Worm (Caenorhabditis elegans) whole organism, L4 larva: Measurements from ENCODE around the gene pros-1.
A peak's percentile ranks its signal among the peaks of the same experiment; 100 is the strongest.

Experiments
- D1046.2 ChIP-seq: fragments of 200-800 bp; sonication (Bioruptor generic); IDR thresholded peaks from 2 replicates; pipeline ENCODE4 v1.3.6; 2022; ENCODE audit warnings: missing genetic modification characterization, missing compliant biosample characterization
- F10B5.3 ChIP-seq: sonication (generic microtip); optimal IDR thresholded peaks from 2 replicates; lab custom pipeline; 2016; ENCODE audit warnings: mild to moderate bottlenecking, missing genetic modification characterization, missing compliant biosample characterization
- F37D6.2 ChIP-seq: sonication (generic microtip); optimal IDR thresholded peaks from 2 replicates; lab custom pipeline; 2016; ENCODE audit warnings: mild to moderate bottlenecking, missing genetic modification characterization, missing compliant biosample characterization
- F44E2.7 ChIP-seq: fragments of 200-800 bp; sonication (Bioruptor generic); IDR thresholded peaks from 2 replicates; pipeline ENCODE4 v2.1.2; 2022; ENCODE audit warnings: missing genetic modification characterization, missing compliant biosample characterization
- R02D3.7 ChIP-seq: fragments of 150-350 bp; sonication (generic microtip); optimal IDR thresholded peaks from 3 replicates; lab custom pipeline; 2014; ENCODE audit warnings: missing biosample characterization, missing genetic modification characterization
- Y5F2A.4 ChIP-seq: fragments of 200-800 bp; sonication (Bioruptor generic); optimal IDR thresholded peaks from 2 replicates; lab custom pipeline; 2018; ENCODE audit warnings: mild to moderate bottlenecking, missing genetic modification characterization, missing compliant biosample characterization
- ZK546.5 ChIP-seq, 2 experiments: sonication (generic microtip); optimal IDR thresholded peaks; 2 replicates each; lab custom pipeline; 2017; ENCODE audit warnings: missing biosample characterization in 2 of 2, missing genetic modification characterization in 2 of 2
- ama-1 ChIP-seq: fragments of 150-350 bp; optimal IDR thresholded peaks from 2 replicates; lab custom pipeline; 2014; ENCODE audit warnings: inconsistent platforms, mixed read lengths
- arid-1 ChIP-seq: fragments of 200-800 bp; sonication (Bioruptor generic); conservative IDR thresholded peaks from 2 replicates; pipeline ENCODE4 v1.3.6; 2022; ENCODE audit warnings: missing genetic modification reagents, missing genetic modification characterization, missing compliant biosample characterization
- ceh-20 ChIP-seq: fragments of 200-800 bp; sonication (Bioruptor generic); IDR thresholded peaks from 2 replicates; pipeline ENCODE4 v1.3.6; 2022; ENCODE audit warnings: missing genetic modification reagents, missing genetic modification characterization, missing compliant biosample characterization
- ceh-32 ChIP-seq: sonication (generic microtip); optimal IDR thresholded peaks from 2 replicates; lab custom pipeline; 2016; ENCODE audit warnings: mild to moderate bottlenecking, missing genetic modification characterization, missing compliant biosample characterization; ENCODE audit not compliant: poor library complexity
- ceh-44 ChIP-seq: fragments of 200-800 bp; sonication (Bioruptor generic); IDR thresholded peaks from 2 replicates; pipeline ENCODE4 v1.3.6; 2022; ENCODE audit warnings: missing genetic modification reagents, missing genetic modification characterization, missing compliant biosample characterization
- ceh-82 ChIP-seq: sonication (generic microtip); optimal IDR thresholded peaks from 2 replicates; lab custom pipeline; 2017; ENCODE audit warnings: missing biosample characterization, missing genetic modification characterization
- cey-2 ChIP-seq: sonication (generic microtip); optimal IDR thresholded peaks from 3 replicates; lab custom pipeline; 2017; ENCODE audit warnings: missing genetic modification characterization, mild to moderate bottlenecking, missing compliant biosample characterization, antibody characterized with exemption, borderline replicate concordance; ENCODE audit not compliant: insufficient read depth
- ctbp-1 ChIP-seq: fragments of 200-800 bp; sonication (Bioruptor generic); IDR thresholded peaks from 2 replicates; pipeline ENCODE4 v1.3.6; 2022; ENCODE audit warnings: missing genetic modification reagents, missing genetic modification characterization, missing compliant biosample characterization
- daf-12 ChIP-seq: fragments of 150-350 bp; optimal IDR thresholded peaks from 2 replicates; lab custom pipeline; 2014; ENCODE audit warnings: missing biosample characterization, missing genetic modification reagents, missing genetic modification characterization
- daf-19 ChIP-seq: fragments of 200-800 bp; sonication (Bioruptor generic); conservative IDR thresholded peaks from 2 replicates; pipeline ENCODE4 v1.3.6; 2022; ENCODE audit warnings: missing genetic modification characterization, missing compliant biosample characterization
- daf-8 ChIP-seq: fragments of 200-800 bp; sonication (Bioruptor generic); IDR thresholded peaks from 2 replicates; pipeline ENCODE4 v1.3.6; 2022; ENCODE audit warnings: missing genetic modification characterization, missing compliant biosample characterization
- dmd-6 ChIP-seq: fragments of 200-800 bp; sonication (Bioruptor generic); IDR thresholded peaks from 2 replicates; pipeline ENCODE4 v1.3.6; 2022; ENCODE audit warnings: missing genetic modification reagents, missing genetic modification characterization, missing compliant biosample characterization
- dve-1 ChIP-seq: sonication (generic microtip); optimal IDR thresholded peaks from 2 replicates; lab custom pipeline; 2017; ENCODE audit warnings: antibody characterized with exemption, mild to moderate bottlenecking, missing genetic modification characterization, missing compliant biosample characterization; ENCODE audit not compliant: insufficient read depth
- egl-27 ChIP-seq: sonication (generic microtip); optimal IDR thresholded peaks from 3 replicates; lab custom pipeline; 2017; ENCODE audit warnings: missing biosample characterization, missing genetic modification reagents, missing genetic modification characterization
- egl-43 ChIP-seq: fragments of 200-800 bp; sonication (Bioruptor generic); IDR thresholded peaks from 2 replicates; pipeline ENCODE4 v1.3.6; 2022; ENCODE audit warnings: missing genetic modification reagents, missing genetic modification characterization, missing compliant biosample characterization
- hlh-11 ChIP-seq: fragments of 200-800 bp; sonication (Bioruptor generic); optimal IDR thresholded peaks from 2 replicates; lab custom pipeline; 2018; ENCODE audit warnings: mild to moderate bottlenecking, missing genetic modification characterization, missing compliant biosample characterization
- hlh-30 ChIP-seq: sonication (generic microtip); optimal IDR thresholded peaks from 2 replicates; lab custom pipeline; 2017; ENCODE audit warnings: antibody characterized with exemption, mild to moderate bottlenecking, missing genetic modification characterization, missing compliant biosample characterization; ENCODE audit not compliant: insufficient read depth
- hmg-1.1 ChIP-seq: fragments of 200-800 bp; sonication (Bioruptor generic); IDR thresholded peaks from 2 replicates; pipeline ENCODE4 v1.3.6; 2022; ENCODE audit warnings: missing genetic modification reagents, missing genetic modification characterization, missing compliant biosample characterization
- jun-1 ChIP-seq: fragments of 150-350 bp; optimal IDR thresholded peaks from 2 replicates; lab custom pipeline; 2014; ENCODE audit warnings: missing biosample characterization, missing genetic modification reagents, missing genetic modification characterization
- lin-1 ChIP-seq: fragments of 200-800 bp; sonication (Bioruptor generic); IDR thresholded peaks from 2 replicates; pipeline ENCODE4 v1.3.6; 2022; ENCODE audit warnings: missing genetic modification reagents, missing genetic modification characterization, missing compliant biosample characterization
- lsy-2 ChIP-seq, 2 experiments: fragments of 150-350 bp in 1 of 2; sonication (generic microtip) in 1 of 2; optimal IDR thresholded peaks; 2 replicates each; lab custom pipeline; 2014 to 2017; ENCODE audit warnings: missing biosample characterization in 2 of 2, missing genetic modification characterization in 2 of 2
- mep-1 ChIP-seq: fragments of 150-350 bp; sonication (generic microtip); optimal IDR thresholded peaks from 3 replicates; lab custom pipeline; 2014; ENCODE audit warnings: missing biosample characterization, missing genetic modification characterization
- nhr-10 ChIP-seq: fragments of 150-350 bp; optimal IDR thresholded peaks from 2 replicates; lab custom pipeline; 2014; ENCODE audit warnings: missing biosample characterization, missing genetic modification characterization
- nhr-102 ChIP-seq: sonication (generic microtip); optimal IDR thresholded peaks from 2 replicates; lab custom pipeline; 2016; ENCODE audit warnings: mild to moderate bottlenecking, missing genetic modification characterization, moderate library complexity, missing compliant biosample characterization
- nhr-11 ChIP-seq: fragments of 150-350 bp; optimal IDR thresholded peaks from 2 replicates; lab custom pipeline; 2014; ENCODE audit warnings: missing biosample characterization, missing genetic modification characterization
- nhr-41 ChIP-seq: fragments of 200-800 bp; sonication (Bioruptor generic); IDR thresholded peaks from 2 replicates; pipeline ENCODE4 v1.3.6; 2022; ENCODE audit warnings: missing genetic modification reagents, missing genetic modification characterization, missing compliant biosample characterization
- nhr-42 ChIP-seq: fragments of 200-800 bp; sonication (Bioruptor generic); IDR thresholded peaks from 2 replicates; pipeline ENCODE4 v1.3.6; 2022; ENCODE audit warnings: missing genetic modification characterization, missing compliant biosample characterization
- nhr-48 ChIP-seq: sonication (generic microtip); optimal IDR thresholded peaks from 2 replicates; lab custom pipeline; 2016; ENCODE audit warnings: mild to moderate bottlenecking, missing genetic modification characterization, missing compliant biosample characterization
- nhr-6 ChIP-seq: fragments of 150-350 bp; optimal IDR thresholded peaks from 2 replicates; lab custom pipeline; 2014; ENCODE audit warnings: missing biosample characterization, missing genetic modification characterization
- saeg-2 ChIP-seq: fragments of 200-800 bp; sonication (Bioruptor generic); IDR thresholded peaks from 2 replicates; pipeline ENCODE4 v1.3.6; 2022; ENCODE audit warnings: missing genetic modification reagents, missing genetic modification characterization, missing compliant biosample characterization
- sdz-12 ChIP-seq: fragments of 200-800 bp; sonication (Bioruptor generic); optimal IDR thresholded peaks from 2 replicates; lab custom pipeline; 2018; ENCODE audit warnings: mild to moderate bottlenecking, missing genetic modification characterization, missing compliant biosample characterization
- set-16 ChIP-seq: fragments of 200-800 bp; sonication (Bioruptor generic); IDR thresholded peaks from 2 replicates; pipeline ENCODE4 v1.3.6; 2022; ENCODE audit warnings: missing genetic modification reagents, missing genetic modification characterization, missing compliant biosample characterization
- snpc-1.2 ChIP-seq: fragments of 200-800 bp; sonication (Bioruptor generic); IDR thresholded peaks from 2 replicates; pipeline ENCODE4 v1.3.6; 2022; ENCODE audit warnings: missing genetic modification reagents, missing genetic modification characterization, missing compliant biosample characterization
- snpc-4 ChIP-seq: fragments of 150-350 bp; optimal IDR thresholded peaks from 2 replicates; lab custom pipeline; 2014; ENCODE audit warnings: missing biosample characterization, missing genetic modification characterization
- tag-97 ChIP-seq: fragments of 200-800 bp; sonication (Bioruptor generic); IDR thresholded peaks from 2 replicates; pipeline ENCODE4 v1.3.6; 2022; ENCODE audit warnings: missing genetic modification characterization, missing compliant biosample characterization
- tra-1 ChIP-seq: fragments of 200-800 bp; sonication (Bioruptor generic); IDR thresholded peaks from 2 replicates; pipeline ENCODE4 v1.3.6; 2022; ENCODE audit warnings: missing genetic modification reagents, missing genetic modification characterization, missing compliant biosample characterization
- unc-39 ChIP-seq: sonication (generic microtip); optimal IDR thresholded peaks from 2 replicates; lab custom pipeline; 2017; ENCODE audit warnings: missing biosample characterization, missing genetic modification characterization
- unc-62 ChIP-seq, 3 experiments: fragments of 150-350 bp in 1 of 3; sonication (generic microtip); optimal IDR thresholded peaks in 2 of 3; peaks in 1 of 3; 1 replicate in 1 of 3; 2 replicates in 2 of 3; lab custom pipeline; 2014 to 2017; ENCODE audit warnings: missing biosample characterization in 3 of 3, missing genetic modification characterization in 3 of 3, missing genetic modification reagents in 3 of 3, missing genotype in 1 of 3
- vab-7 ChIP-seq: fragments of 200-800 bp; sonication (Bioruptor generic); IDR thresholded peaks from 2 replicates; pipeline ENCODE4 v1.3.6; 2022; ENCODE audit warnings: missing genetic modification reagents, missing genetic modification characterization, missing compliant biosample characterization
- zag-1 ChIP-seq: fragments of 150-350 bp; optimal IDR thresholded peaks from 2 replicates; lab custom pipeline; 2014; ENCODE audit warnings: missing biosample characterization, missing genetic modification characterization
- zfp-3 ChIP-seq: fragments of 200-800 bp; sonication (Bioruptor generic); conservative IDR thresholded peaks from 2 replicates; pipeline ENCODE4 v1.3.6; 2022; ENCODE audit warnings: missing genetic modification reagents, missing genetic modification characterization, missing compliant biosample characterization
- zip-11 ChIP-seq: fragments of 200-800 bp; sonication (Bioruptor generic); IDR thresholded peaks from 2 replicates; pipeline ENCODE4 v1.3.6; 2022; ENCODE audit warnings: missing genetic modification characterization, missing compliant biosample characterization
- zip-2 ChIP-seq: fragments of 150-350 bp; optimal IDR thresholded peaks from 2 replicates; lab custom pipeline; 2014; ENCODE audit warnings: missing biosample characterization, missing genetic modification characterization

The pros-1 gene

ce11 chrIII:8043784-8044183 lies 23.3 kb upstream of the pros-1 start (continued):
- TF ChIP-seq ceh-20 (GFP tag; lab: Robert Waterston, UW) (peak; percentile 97), saeg-2 (GFP tag; lab: Robert Waterston, UW) (0 out of 2 replicates have a peak, but pooled peaks have one; percentile 21), R02D3.7 (tag; lab: Kevin White, UChicago) (peak; percentile 47), F44E2.7 (GFP tag; lab: Robert Waterston, UW) (peak; percentile 76; the same call in 1 of the 2 replicates), vab-7 (peak; percentile 100), F37D6.2 (tag; lab: Kevin White, UChicago) (peak; percentile 94), dmd-6 (GFP tag; lab: Robert Waterston, UW) (peak; percentile 97), daf-19 (peak; percentile 88), zag-1 (peak; percentile 54), nhr-10 (tag; lab: Kevin White, UChicago) (peak; percentile 92), tra-1 (peak; percentile 99), nhr-48 (tag; lab: Kevin White, UChicago) (peak; percentile 78), mep-1 (tag; lab: Kevin White, UChicago) (peak; percentile 99), arid-1 (GFP tag; lab: Robert Waterston, UW) (peak; percentile 98), cey-2 (tag; lab: Kevin White, UChicago) (peak; percentile 68), zip-2 (tag; lab: Kevin White, UChicago) (peak; percentile 88), nhr-11 (tag; lab: Kevin White, UChicago) (peak; percentile 99), set-16 (GFP tag; lab: Robert Waterston, UW) (no peak), snpc-1.2 (GFP tag; lab: Robert Waterston, UW) (peak; percentile 88), nhr-41 (peak; percentile 84), lsy-2 (tag; optimal IDR thresholded peaks at IDR 0.05; lab: Kevin White, UChicago) (peak; percentile 96 to 98), ZK546.5 (tag; optimal IDR thresholded peaks at IDR 0.05; lab: Kevin White, UChicago) (peak in 1 of 2 experiments; percentile 84), D1046.2 (peak; percentile 97), snpc-4 (tag; lab: Kevin White, UChicago) (no peak), ama-1 (lab: Kevin White, UChicago) (peak; percentile 85), egl-43 (no peak; the same call in 1 of the 2 replicates), unc-39 (tag; lab: Kevin White, UChicago) (no peak), jun-1 (tag; lab: Kevin White, UChicago) (peak; percentile 92), tag-97 (0 out of 2 replicates have a peak, but pooled peaks have one; percentile 83), dve-1 (tag; lab: Kevin White, UChicago) (peak; percentile 99), ceh-32 (peak; percentile 13), hmg-1.1 (peak; percentile 98), ceh-82 (peak; percentile 28), ctbp-1 (peak; percentile 95), egl-27 (no peak), F10B5.3 (tag; lab: Kevin White, UChicago) (no peak), sdz-12 (peak; percentile 99), hlh-11 (peak; percentile 97), daf-8 (GFP tag; lab: Robert Waterston, UW) (0 out of 2 replicates have a peak, but pooled peaks have one; percentile 85), hlh-30 (tag; lab: Kevin White, UChicago) (peak; percentile 93), zip-11 (GFP tag; lab: Robert Waterston, UW) (no peak), zfp-3 (GFP tag; lab: Robert Waterston, UW) (no peak; the same call in 1 of the 2 replicates), unc-62 (GFP tag; optimal IDR thresholded peaks at IDR 0.05 in 1 of 2; lab: Kevin White, UChicago) (peak in 1 of 2 experiments; percentile 100), unc-62 (tag; optimal IDR thresholded peaks at IDR 0.05; lab: Kevin White, UChicago) (peak; percentile 58), lin-1 (GFP tag; lab: Robert Waterston, UW) (peak; percentile 76; the same call in 1 of the 2 replicates), nhr-102 (tag; lab: Kevin White, UChicago) (peak; percentile 90), nhr-42 (peak; percentile 94), ceh-44 (peak; percentile 100), nhr-6 (peak; percentile 92), daf-12 (tag; lab: Kevin White, UChicago) (no peak), Y5F2A.4 (GFP tag; lab: Kevin White, UChicago) (peak; percentile 32)
